Worm (Caenorhabditis elegans) whole organism, young adult: ENCODE measurements around the gene frpr-19.

Experiments used
- B0019.2 ChIP-seq: fragments of 200-800 bp; sonication (Bioruptor generic); conservative IDR thresholded peaks from 2 replicates; pipeline ENCODE4 v1.3.6; 2022; ENCODE audit warnings: missing genetic modification reagents, missing genetic modification characterization, missing compliant biosample characterization
- B0261.1 ChIP-seq: sonication (generic microtip); optimal IDR thresholded peaks from 2 replicates; lab custom pipeline; 2016; ENCODE audit warnings: mild to moderate bottlenecking, missing genetic modification characterization, moderate library complexity, missing compliant biosample characterization
- B0336.3 ChIP-seq: fragments of 200-800 bp; sonication (Bioruptor generic); IDR thresholded peaks from 2 replicates; pipeline ENCODE4 v1.3.6; 2022; ENCODE audit warnings: missing genetic modification characterization, missing compliant biosample characterization
- C17E4.6 ChIP-seq: fragments of 200-800 bp; sonication (Bioruptor generic); IDR thresholded peaks from 2 replicates; pipeline ENCODE4 v1.3.6; 2022; ENCODE audit warnings: missing genetic modification reagents, missing genetic modification characterization, missing compliant biosample characterization
- D2030.7 ChIP-seq: fragments of 200-800 bp; sonication (Bioruptor generic); IDR thresholded peaks from 2 replicates; pipeline ENCODE4 v1.3.6; 2022; ENCODE audit warnings: missing genetic modification reagents, missing genetic modification characterization, missing compliant biosample characterization
- F23B12.7 ChIP-seq: sonication (generic microtip); optimal IDR thresholded peaks from 2 replicates; lab custom pipeline; 2017; ENCODE audit warnings: missing genetic modification characterization, mild to moderate bottlenecking, missing compliant biosample characterization, antibody characterized with exemption, moderate library complexity; ENCODE audit not compliant: insufficient read depth
- F33H1.4 ChIP-seq: fragments of 200-800 bp; sonication (Bioruptor generic); IDR thresholded peaks from 2 replicates; pipeline ENCODE4 v1.3.6; 2022; ENCODE audit warnings: missing genetic modification reagents, missing genetic modification characterization, missing compliant biosample characterization
- F55B11.4 ChIP-seq: sonication (generic microtip); optimal IDR thresholded peaks from 2 replicates; lab custom pipeline; 2016; ENCODE audit warnings: missing compliant biosample characterization, missing genetic modification characterization, borderline replicate concordance; ENCODE audit not compliant: insufficient read depth
- F57C9.4 ChIP-seq: sonication (generic microtip); optimal IDR thresholded peaks from 2 replicates; lab custom pipeline; 2017; ENCODE audit warnings: mild to moderate bottlenecking, missing genetic modification characterization, missing compliant biosample characterization
- ama-1 ChIP-seq, 3 experiments: fragments of 150-350 bp in 1 of 3; sonication (generic microtip) in 2 of 3; optimal IDR thresholded peaks; 2 replicates each; lab custom pipeline; 2014 to 2018; ENCODE audit warnings: missing biosample characterization in 2 of 3, missing genetic modification characterization in 2 of 3, missing genetic modification reagents in 2 of 3
- aptf-3 ChIP-seq: fragments of 200-800 bp; sonication (Bioruptor generic); IDR thresholded peaks from 2 replicates; pipeline ENCODE4 v1.3.6; 2022; ENCODE audit warnings: missing genetic modification characterization, missing compliant biosample characterization
- atf-7 ChIP-seq: sonication (generic microtip); optimal IDR thresholded peaks from 2 replicates; lab custom pipeline; 2017; ENCODE audit warnings: mild to moderate bottlenecking, missing genetic modification characterization, missing compliant biosample characterization
- attf-6 ChIP-seq: fragments of 200-800 bp; sonication (Bioruptor generic); IDR thresholded peaks from 2 replicates; pipeline ENCODE4 v1.3.6; 2022; ENCODE audit warnings: missing genetic modification reagents, missing genetic modification characterization, missing compliant biosample characterization
- bed-2 ChIP-seq: fragments of 200-800 bp; sonication (Bioruptor generic); IDR thresholded peaks from 2 replicates; pipeline ENCODE4 v1.3.6; 2022; ENCODE audit warnings: missing genetic modification reagents, missing genetic modification characterization, missing compliant biosample characterization
- cebp-2 ChIP-seq: fragments of 200-800 bp; sonication (Bioruptor generic); IDR thresholded peaks from 2 replicates; pipeline ENCODE4 v1.3.6; 2022; ENCODE audit warnings: missing genetic modification characterization, missing compliant biosample characterization
- ceh-79 ChIP-seq: sonication (generic microtip); optimal IDR thresholded peaks from 2 replicates; lab custom pipeline; 2017; ENCODE audit warnings: mild to moderate bottlenecking, missing genetic modification characterization, missing compliant biosample characterization
- chd-7 ChIP-seq: sonication (generic microtip); optimal IDR thresholded peaks from 2 replicates; lab custom pipeline; 2016; ENCODE audit warnings: mild to moderate bottlenecking, missing genetic modification characterization, moderate library complexity, missing compliant biosample characterization
- dox-1 ChIP-seq: fragments of 200-800 bp; sonication (Bioruptor generic); IDR thresholded peaks from 2 replicates; pipeline ENCODE4 v1.3.6; 2022; ENCODE audit warnings: missing genetic modification reagents, missing genetic modification characterization, missing compliant biosample characterization
- egrh-3 ChIP-seq: fragments of 200-800 bp; sonication (Bioruptor generic); IDR thresholded peaks from 2 replicates; pipeline ENCODE4 v1.3.6; 2022; ENCODE audit warnings: missing genetic modification reagents, missing genetic modification characterization, missing compliant biosample characterization
- ekl-4 ChIP-seq: fragments of 200-800 bp; sonication (Bioruptor generic); IDR thresholded peaks from 2 replicates; pipeline ENCODE4 v1.3.6; 2022; ENCODE audit warnings: missing genetic modification reagents, missing genetic modification characterization, missing compliant biosample characterization
- hmg-1.2 ChIP-seq: fragments of 200-800 bp; sonication (Bioruptor generic); IDR thresholded peaks from 2 replicates; pipeline ENCODE4 v1.3.6; 2022; ENCODE audit warnings: missing genetic modification reagents, missing genetic modification characterization, missing compliant biosample characterization
- hsf-1 ChIP-seq: fragments of 200-800 bp; sonication (Bioruptor generic); IDR thresholded peaks from 2 replicates; pipeline ENCODE4 v1.3.6; 2022; ENCODE audit warnings: missing genetic modification reagents, missing genetic modification characterization, missing compliant biosample characterization
- lag-1 ChIP-seq: fragments of 200-800 bp; sonication (Bioruptor generic); IDR thresholded peaks from 2 replicates; pipeline ENCODE4 v1.3.6; 2022; ENCODE audit warnings: missing genetic modification reagents, missing genetic modification characterization, missing compliant biosample characterization
- lin-26 ChIP-seq: fragments of 200-800 bp; sonication (Bioruptor generic); IDR thresholded peaks from 2 replicates; pipeline ENCODE4 v1.3.6; 2022; ENCODE audit warnings: missing genetic modification reagents, missing genetic modification characterization, missing compliant biosample characterization
- lin-35 ChIP-seq, 3 experiments: fragments of 150-350 bp in 2 of 3; sonication (generic microtip) in 1 of 3; optimal IDR thresholded peaks; 2 replicates each; lab custom pipeline; 2014 to 2018; ENCODE audit warnings: missing biosample characterization in 3 of 3, missing genetic modification characterization in 3 of 3, missing genetic modification reagents in 3 of 3
- lin-54 ChIP-seq: fragments of 200-800 bp; sonication (Bioruptor generic); optimal IDR thresholded peaks from 2 replicates; lab custom pipeline; 2018; ENCODE audit warnings: mild to moderate bottlenecking, missing genetic modification characterization, missing compliant biosample characterization
- lsl-1 ChIP-seq: fragments of 200-800 bp; sonication (Bioruptor generic); optimal IDR thresholded peaks from 2 replicates; lab custom pipeline; 2018; ENCODE audit warnings: mild to moderate bottlenecking, missing genetic modification characterization, moderate library complexity, missing compliant biosample characterization
- madf-6 ChIP-seq: fragments of 200-800 bp; sonication (Bioruptor generic); IDR thresholded peaks from 2 replicates; pipeline ENCODE4 v1.3.6; 2022; ENCODE audit warnings: missing genetic modification reagents, missing genetic modification characterization, missing compliant biosample characterization
- mcd-1 ChIP-seq: fragments of 200-800 bp; sonication (Bioruptor generic); IDR thresholded peaks from 2 replicates; pipeline ENCODE4 v1.3.6; 2022; ENCODE audit warnings: missing genetic modification reagents, missing genetic modification characterization, missing compliant biosample characterization
- mes-4 ChIP-seq: sonication (generic microtip); optimal IDR thresholded peaks from 2 replicates; lab custom pipeline; 2016; ENCODE audit warnings: missing genotype, missing genetic modification characterization, missing compliant biosample characterization
- nhr-120 ChIP-seq: fragments of 200-800 bp; sonication (Bioruptor generic); IDR thresholded peaks from 2 replicates; pipeline ENCODE4 v1.3.6; 2022; ENCODE audit warnings: missing genetic modification characterization, missing compliant biosample characterization
- nhr-90 ChIP-seq: sonication (generic microtip); optimal IDR thresholded peaks from 2 replicates; lab custom pipeline; 2016; ENCODE audit warnings: missing genotype, mild to moderate bottlenecking, missing genetic modification characterization, missing compliant biosample characterization
- pbrm-1 ChIP-seq: fragments of 200-800 bp; sonication (Bioruptor generic); IDR thresholded peaks from 2 replicates; pipeline ENCODE4 v1.3.6; 2022; ENCODE audit warnings: missing genetic modification reagents, missing genetic modification characterization, missing compliant biosample characterization
- rcor-1 ChIP-seq: fragments of 200-800 bp; sonication (Bioruptor generic); IDR thresholded peaks from 2 replicates; pipeline ENCODE4 v1.3.6; 2022; ENCODE audit warnings: missing genetic modification reagents, missing genetic modification characterization, missing compliant biosample characterization
- rec-8 ChIP-seq, 2 experiments: sonication (generic microtip); optimal IDR thresholded peaks; 2 replicates each; lab custom pipeline; 2016; ENCODE audit warnings: mild to moderate bottlenecking in 2 of 2, missing genetic modification characterization in 2 of 2, missing genetic modification reagents in 2 of 2, missing genotype in 2 of 2, missing biosample characterization in 1 of 2, missing compliant biosample characterization in 1 of 2, moderate library complexity in 1 of 2
- repo-1 ChIP-seq: sonication (generic microtip); optimal IDR thresholded peaks from 2 replicates; lab custom pipeline; 2017; ENCODE audit warnings: mild to moderate bottlenecking, missing genetic modification characterization, missing compliant biosample characterization
- rpc-1 ChIP-seq, 2 experiments: fragments of 150-350 bp in 1 of 2; sonication (generic microtip) in 1 of 2; optimal IDR thresholded peaks; 2 replicates each; lab custom pipeline; 2014 to 2018; ENCODE audit warnings: missing biosample characterization in 1 of 2, missing genetic modification characterization in 1 of 2, missing genetic modification reagents in 1 of 2, missing genotype in 1 of 2
- sea-2 ChIP-seq: fragments of 200-800 bp; sonication (Bioruptor generic); IDR thresholded peaks from 2 replicates; pipeline ENCODE4 v1.3.6; 2022; ENCODE audit warnings: missing genetic modification characterization, missing compliant biosample characterization
- snpc-1.1 ChIP-seq: sonication (generic microtip); optimal IDR thresholded peaks from 2 replicates; lab custom pipeline; 2017; ENCODE audit warnings: missing genetic modification characterization, mild to moderate bottlenecking, missing compliant biosample characterization, antibody characterized with exemption, moderate library complexity, missing genotype, missing genetic modification reagents; ENCODE audit not compliant: insufficient read depth
- snpc-4 ChIP-seq, 5 experiments: fragments of 150-350 bp in 1 of 5; sonication (generic microtip) in 4 of 5; optimal IDR thresholded peaks; 2 replicates each; lab custom pipeline; 2014 to 2018; ENCODE audit warnings: missing genetic modification characterization in 5 of 5, missing biosample characterization in 3 of 5, antibody characterized with exemption in 2 of 5, mild to moderate bottlenecking in 2 of 5, missing compliant biosample characterization in 2 of 5, missing genotype in 2 of 5, moderate library complexity in 2 of 5, missing genetic modification reagents in 1 of 5
- somi-1 ChIP-seq: fragments of 200-800 bp; sonication (Bioruptor generic); optimal IDR thresholded peaks from 2 replicates; lab custom pipeline; 2018; ENCODE audit warnings: mild to moderate bottlenecking, missing genetic modification characterization, missing compliant biosample characterization
- tbp1 ChIP-seq: fragments of 200-800 bp; sonication (Bioruptor generic); optimal IDR thresholded peaks from 2 replicates; lab custom pipeline; 2018; ENCODE audit warnings: mild to moderate bottlenecking, missing genetic modification characterization, missing compliant biosample characterization
- tlf-1 ChIP-seq: fragments of 200-800 bp; sonication (Bioruptor generic); optimal IDR thresholded peaks from 2 replicates; lab custom pipeline; 2018; ENCODE audit warnings: mild to moderate bottlenecking, missing genetic modification characterization, missing compliant biosample characterization
- zfh-2 ChIP-seq: fragments of 200-800 bp; sonication (Bioruptor generic); conservative IDR thresholded peaks from 2 replicates; pipeline ENCODE4 v1.3.6; 2022; ENCODE audit warnings: missing genetic modification reagents, missing genetic modification characterization, missing compliant biosample characterization
- ztf-25 ChIP-seq: fragments of 200-800 bp; sonication (Bioruptor generic); IDR thresholded peaks from 2 replicates; pipeline ENCODE4 v1.3.6; 2022; ENCODE audit warnings: missing genetic modification reagents, missing genetic modification characterization, missing compliant biosample characterization
- ztf-28 ChIP-seq: fragments of 200-800 bp; sonication (Bioruptor generic); IDR thresholded peaks from 2 replicates; pipeline ENCODE4 v1.3.6; 2022; ENCODE audit warnings: missing genetic modification reagents, missing genetic modification characterization, missing compliant biosample characterization
- ztf-6 ChIP-seq: fragments of 200-800 bp; sonication (Bioruptor generic); IDR thresholded peaks from 2 replicates; pipeline ENCODE4 v1.3.6; 2022; ENCODE audit warnings: missing genetic modification reagents, missing genetic modification characterization, missing compliant biosample characterization

frpr-19 gene

DNA sequence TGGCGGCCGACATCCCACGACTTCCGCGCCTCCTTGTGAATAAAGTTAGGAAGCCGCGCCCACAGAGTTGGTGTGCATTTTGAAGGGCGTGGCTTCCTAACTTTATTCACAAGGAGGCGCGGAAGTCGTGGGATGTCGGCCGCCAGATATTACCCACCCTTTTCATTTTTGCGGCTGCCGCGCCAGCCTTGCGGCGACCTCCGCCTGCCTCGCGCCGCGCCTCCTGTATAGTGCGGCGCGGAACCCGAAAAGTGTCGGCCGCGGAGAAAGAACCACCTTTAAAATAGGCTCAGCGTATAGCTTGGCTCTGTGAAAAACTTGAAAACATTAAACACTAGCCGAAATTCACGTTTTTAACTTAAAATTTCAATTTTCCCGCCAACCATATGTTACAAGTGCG, 18.0 kb downstream of the frpr-19 start:
- TF ChIP-seq aptf-3 (GFP tag; lab: Robert Waterston, UW) = no peak
- peak; percentile 90 for TF ChIP-seq attf-6 (GFP tag; lab: Robert Waterston, UW)
- no peak for TF ChIP-seq F57C9.4
- no peak for TF ChIP-seq sea-2 (GFP tag; lab: Robert Waterston, UW)
- no peak for TF ChIP-seq B0261.1
- no peak for TF ChIP-seq repo-1
- TF ChIP-seq egrh-3 (GFP tag; lab: Robert Waterston, UW) = peak; percentile 90
- no peak for TF ChIP-seq B0019.2 (GFP tag; lab: Robert Waterston, UW)
- TF ChIP-seq mcd-1 (GFP tag; lab: Robert Waterston, UW) = peak; percentile 82
- TF ChIP-seq rec-8 (tag; optimal IDR thresholded peaks at IDR 0.05; lab: Kevin White, UChicago) = peak in 1 of 2 experiments; percentile 15
- no peak for TF ChIP-seq F23B12.7
- peak; percentile 97 for TF ChIP-seq pbrm-1 (GFP tag; lab: Robert Waterston, UW)
- TF ChIP-seq tlf-1 (GFP tag; lab: Kevin White, UChicago) = peak; percentile 9
- TF ChIP-seq mes-4 (tag; lab: Kevin White, UChicago) = no peak
- TF ChIP-seq tbp1 (GFP tag; lab: Kevin White, UChicago) = peak; percentile 47
- peak; percentile 78 for TF ChIP-seq zfh-2 (GFP tag; lab: Robert Waterston, UW)
- peak; percentile 73 for TF ChIP-seq rcor-1 (GFP tag; lab: Robert Waterston, UW)
- peak; percentile 54 for TF ChIP-seq B0336.3
- TF ChIP-seq ztf-25 = no peak
- peak; percentile 65; the same call in 1 of the 2 replicates for TF ChIP-seq dox-1
- no peak for TF ChIP-seq rpc-1 (optimal IDR thresholded peaks at IDR 0.05; lab: Kevin White, UChicago)
- TF ChIP-seq rpc-1 (tag; optimal IDR thresholded peaks at IDR 0.05; lab: Kevin White, UChicago) = peak; percentile 7
- TF ChIP-seq madf-6 (GFP tag; lab: Robert Waterston, UW) = peak; percentile 69
- TF ChIP-seq lin-26 (GFP tag; lab: Robert Waterston, UW) = peak; percentile 78
- no peak for TF ChIP-seq lin-35 (GFP tag; optimal IDR thresholded peaks at IDR 0.05; lab: Kevin White, UChicago)
- peak; percentile 56 for TF ChIP-seq lin-54 (GFP tag; lab: Kevin White, UChicago)
- TF ChIP-seq F55B11.4 (tag; lab: Kevin White, UChicago) = no peak
- no peak for TF ChIP-seq ama-1 (optimal IDR thresholded peaks at IDR 0.05; lab: Kevin White, UChicago)
- TF ChIP-seq ama-1 (GFP tag; optimal IDR thresholded peaks at IDR 0.05; lab: Kevin White, UChicago) = no peak
- TF ChIP-seq nhr-90 (tag; lab: Kevin White, UChicago) = no peak
- no peak for TF ChIP-seq nhr-120 (GFP tag; lab: Robert Waterston, UW)
- TF ChIP-seq lag-1 = no peak
- TF ChIP-seq hsf-1 (GFP tag; lab: Robert Waterston, UW) = peak; percentile 59
- no peak for TF ChIP-seq C17E4.6 (GFP tag; lab: Robert Waterston, UW)
- no peak for TF ChIP-seq ztf-6 (GFP tag; lab: Robert Waterston, UW)
- peak; percentile 85 for TF ChIP-seq snpc-4 (GFP tag; optimal IDR thresholded peaks at IDR 0.05; lab: Kevin White, UChicago)
- peak; percentile 78 to 98 (median 92) for TF ChIP-seq snpc-4 (tag; optimal IDR thresholded peaks at IDR 0.05; lab: Kevin White, UChicago)
- TF ChIP-seq ekl-4 = peak; percentile 62; the same call in 1 of the 2 replicates
- TF ChIP-seq F33H1.4 (GFP tag; lab: Robert Waterston, UW) = peak; percentile 47
- TF ChIP-seq cebp-2 (GFP tag; lab: Robert Waterston, UW) = no peak
- 0 out of 2 replicates have a peak, but pooled peaks have one; percentile 14 for TF ChIP-seq ztf-28 (GFP tag; lab: Robert Waterston, UW)
- TF ChIP-seq chd-7 (tag; lab: Kevin White, UChicago) = no peak
- peak; percentile 84 for TF ChIP-seq hmg-1.2 (GFP tag; lab: Robert Waterston, UW)
- peak; percentile 64 for TF ChIP-seq lsl-1 (GFP tag; lab: Kevin White, UChicago)
- no peak for TF ChIP-seq somi-1 (GFP tag; lab: Kevin White, UChicago)
- no peak for TF ChIP-seq ceh-79
- TF ChIP-seq snpc-1.1 = peak; percentile 89
- TF ChIP-seq D2030.7 (GFP tag; lab: Robert Waterston, UW) = peak; percentile 66; the same call in 1 of the 2 replicates
- TF ChIP-seq atf-7 = no peak
- TF ChIP-seq bed-2 (GFP tag; lab: Robert Waterston, UW) = no peak
